Worm (Caenorhabditis elegans) whole organism, dauer: Measurements from ENCODE around the gene str-141.
"Not testable (repeated sequence)": the region's sequence is repeated elsewhere in the genome, so short reads cannot be mapped to it uniquely, and the experiment has no call there.

ENCODE experiments used
- unc-62 ChIP-seq: sonication (generic microtip); optimal IDR thresholded peaks from 2 replicates; lab custom pipeline; 2017; ENCODE audit warnings: missing biosample characterization, missing genetic modification reagents, missing genetic modification characterization

The str-141 gene

ce11 chrV:11292682-11293081 lies 30.9 kb downstream of the str-141 start:
- no peak for TF ChIP-seq unc-62 (GFP tag; lab: Kevin White, UChicago)

ce11 chrV:11290888-11291287 lies 32.7 kb downstream of the str-141 start, which contains the start of gene C03E10.1:
C03E10.1 (plus strand) TSS chrV:11291188.
- no peak for TF ChIP-seq unc-62 (GFP tag; lab: Kevin White, UChicago)

ce11 chrV:11286114-11286513 lies 37.5 kb downstream of the str-141 start, which contains the start of gene C03E10.3:
C03E10.3 (plus strand) TSS chrV:11286414.
- TF ChIP-seq unc-62 (GFP tag; lab: Kevin White, UChicago): not testable (repeated sequence)

ce11 chrV:11282272-11282671 lies 41.3 kb downstream of the str-141 start, which contains the start of gene gly-20:
gly-20 (plus strand) TSS chrV:11282572.
- no peak for TF ChIP-seq unc-62 (GFP tag; lab: Kevin White, UChicago)

ce11 chrV:11281414-11282209 lies 42.0 kb downstream of the str-141 start:
- no peak for TF ChIP-seq unc-62 (GFP tag; lab: Kevin White, UChicago)

ce11 chrV:11279564-11279963 lies 44.1 kb downstream of the str-141 start:
- TF ChIP-seq unc-62 (GFP tag; lab: Kevin White, UChicago): no peak

- no peak for TF ChIP-seq unc-62 (GFP tag; lab: Kevin White, UChicago)
Observed at ce11 chrV:11272848-11273247, 50.8 kb downstream of the str-141 start, which contains the start of gene clec-223. clec-223 (plus strand) TSS chrV:11273148.
